Worm (Caenorhabditis elegans): ENCODE measurements around the gene F14H8.8.

The F14H8.8 gene

ce11 chrV:15074907-15075306, 45.6 kb downstream of the F14H8.8 start:
- TF ChIP-seq unc-86 (tag; optimal IDR thresholded peaks at IDR 0.05) (no peak), ceh-45 (GFP tag; IDR thresholded peaks at IDR 0.05) (no peak), pha-4 (tag; optimal IDR thresholded peaks at IDR 0.05) (no peak), unc-3 (GFP tag; conservative IDR thresholded peaks at IDR 0.05) (no peak), unc-3 (tag; optimal IDR thresholded peaks at IDR 0.05) (no peak), ceh-31 (tag; optimal IDR thresholded peaks at IDR 0.05) (peak; percentile 47), ztf-16 (tag; optimal IDR thresholded peaks at IDR 0.05) (no peak), ceh-48 (tag; optimal IDR thresholded peaks at IDR 0.05) (peak; percentile 58), pha-2 (tag; optimal IDR thresholded peaks at IDR 0.05) (no peak), unc-55 (GFP tag; optimal IDR thresholded peaks at IDR 0.05) (no peak), pros-1 (tag; optimal IDR thresholded peaks at IDR 0.05) (no peak), unc-42 (tag; optimal IDR thresholded peaks at IDR 0.05) (peak; percentile 29)

ce11 chrV:15078560-15078959, 49.3 kb downstream of the F14H8.8 start:
- TF ChIP-seq ttx-3 (tag; optimal IDR thresholded peaks at IDR 0.05), result no peak
- no peak for TF ChIP-seq ceh-2 (tag; optimal IDR thresholded peaks at IDR 0.05)
- TF ChIP-seq pros-1 (tag; optimal IDR thresholded peaks at IDR 0.05), result no peak
- TF ChIP-seq ceh-48 (tag; optimal IDR thresholded peaks at IDR 0.05), result no peak

Measured in whole organism, late embryonic.